Fruit fly (Drosophila melanogaster) whole organism, embryonic: ENCODE results near the gene Nubp1.

Experiments
- ATbp ChIP-seq: fragments of 200-800 bp; sonication (Bioruptor generic); optimal IDR thresholded peaks from 2 replicates; lab custom pipeline; 2017; ENCODE audit warnings: missing biosample characterization, mild to moderate bottlenecking, missing genetic modification characterization, missing genetic modification reagents
- Awh ChIP-seq: fragments of 200-800 bp; sonication (Bioruptor generic); IDR thresholded peaks from 2 replicates; pipeline ENCODE4, ENCODE4 v1.3.6; 2022; ENCODE audit warnings: missing biosample characterization, missing genetic modification characterization
- Bgb ChIP-seq: fragments of 200-800 bp; sonication (Bioruptor generic); IDR thresholded peaks from 2 replicates; pipeline ENCODE4 v1.3.6; 2022; ENCODE audit warnings: missing biosample characterization, missing genetic modification characterization; ENCODE audit not compliant: partially characterized antibody
- CG14014 ChIP-seq: fragments of 200-800 bp; sonication (Bioruptor generic); IDR thresholded peaks from 2 replicates; pipeline ENCODE4 v1.3.6; 2022; ENCODE audit warnings: missing biosample characterization, missing genetic modification characterization
- CG14965 ChIP-seq: fragments of 200-800 bp; sonication (Bioruptor generic); optimal IDR thresholded peaks from 2 replicates; lab custom pipeline; 2016; ENCODE audit warnings: missing biosample characterization, missing genetic modification characterization, borderline replicate concordance
- CG1603 ChIP-seq: fragments of 200-800 bp; sonication (Bioruptor generic); optimal IDR thresholded peaks from 2 replicates; lab custom pipeline; 2019; ENCODE audit warnings: missing biosample characterization, mild to moderate bottlenecking, missing genetic modification characterization, moderate library complexity
- CG2875 ChIP-seq: fragments of 200-800 bp; sonication (Bioruptor generic); optimal IDR thresholded peaks from 2 replicates; lab custom pipeline; 2017; ENCODE audit warnings: missing biosample characterization, mild to moderate bottlenecking, missing genetic modification characterization, missing genetic modification reagents
- CG30403 ChIP-seq: fragments of 200-800 bp; sonication (Bioruptor generic); optimal IDR thresholded peaks from 3 replicates; lab custom pipeline; 2016; ENCODE audit warnings: missing biosample characterization, missing genetic modification characterization
- CG3065 ChIP-seq: fragments of 200-800 bp; sonication (Bioruptor generic); optimal IDR thresholded peaks from 2 replicates; lab custom pipeline; 2016; ENCODE audit warnings: missing biosample characterization, missing genetic modification characterization
- CG3163 ChIP-seq: fragments of 200-800 bp; sonication (Bioruptor generic); optimal IDR thresholded peaks from 3 replicates; lab custom pipeline; 2016; ENCODE audit warnings: missing biosample characterization, missing genetic modification characterization
- CG4360 ChIP-seq: fragments of 200-800 bp; sonication (Bioruptor generic); IDR thresholded peaks from 2 replicates; pipeline ENCODE4 v1.3.6; 2022; ENCODE audit warnings: missing biosample characterization, missing genetic modification characterization
- CG4730 ChIP-seq: fragments of 200-800 bp; sonication (Bioruptor generic); IDR thresholded peaks from 2 replicates; pipeline ENCODE4 v1.3.6; 2022; ENCODE audit warnings: missing biosample characterization, missing genetic modification characterization
- CHES-1-like ChIP-seq: fragments of 200-800 bp; sonication (Bioruptor generic); optimal IDR thresholded peaks from 2 replicates; lab custom pipeline; 2016; ENCODE audit warnings: missing biosample characterization, missing genetic modification characterization
- CTCF ChIP-seq: fragments of 200-800 bp; sonication (Bioruptor generic); optimal IDR thresholded peaks from 2 replicates; lab custom pipeline; 2017; ENCODE audit warnings: missing biosample characterization, mild to moderate bottlenecking, missing genetic modification characterization, moderate library complexity
- Dip2 ChIP-seq: fragments of 200-800 bp; sonication (Bioruptor generic); IDR thresholded peaks from 2 replicates; pipeline ENCODE4 v1.3.6; 2022; ENCODE audit warnings: missing biosample characterization, missing genetic modification characterization
- Drgx ChIP-seq: fragments of 200-800 bp; sonication (Bioruptor generic); IDR thresholded peaks from 2 replicates; pipeline ENCODE4 v1.3.6; 2022; ENCODE audit warnings: missing biosample characterization, missing genetic modification characterization
- Jarid2 ChIP-seq: fragments of 200-800 bp; sonication (Bioruptor generic); optimal IDR thresholded peaks from 3 replicates; lab custom pipeline; 2017; ENCODE audit warnings: mild to moderate bottlenecking, missing biosample characterization, missing genetic modification reagents, missing genetic modification characterization
- Med ChIP-seq: fragments of 200-800 bp; sonication (Bioruptor generic); peaks from one replicate; lab custom pipeline; 2016; ENCODE audit warnings: missing biosample characterization, missing genetic modification characterization, mild to moderate bottlenecking, inconsistent platforms, moderate library complexity
- Meics ChIP-seq: fragments of 200-800 bp; sonication (Bioruptor generic); optimal IDR thresholded peaks from 2 replicates; lab custom pipeline; 2017; ENCODE audit warnings: missing biosample characterization, mild to moderate bottlenecking, missing genetic modification characterization
- Ravus ChIP-seq: fragments of 200-800 bp; sonication (Bioruptor generic); IDR thresholded peaks from 2 replicates; pipeline ENCODE4 v1.3.6; 2022; ENCODE audit warnings: missing biosample characterization, missing genetic modification characterization
- Side ChIP-seq: fragments of 200-800 bp; sonication (Bioruptor generic); optimal IDR thresholded peaks from 2 replicates; lab custom pipeline; 2016; ENCODE audit warnings: missing biosample characterization, missing genetic modification characterization
- Sin3A ChIP-seq: fragments of >200 bp; optimal IDR thresholded peaks from 2 replicates; lab custom pipeline; 2018
- Sox102F ChIP-seq: fragments of 200-800 bp; sonication (Bioruptor generic); optimal IDR thresholded peaks from 2 replicates; lab custom pipeline; 2018; ENCODE audit warnings: missing biosample characterization, mild to moderate bottlenecking, missing genetic modification characterization, moderate library complexity
- YL-1 ChIP-seq: fragments of 200-800 bp; sonication (Bioruptor generic); optimal IDR thresholded peaks from 3 replicates; lab custom pipeline; 2017; ENCODE audit warnings: missing biosample characterization, mild to moderate bottlenecking, missing genetic modification characterization
- amos ChIP-seq: fragments of 200-800 bp; sonication (Bioruptor generic); IDR thresholded peaks from 2 replicates; pipeline ENCODE4 v1.3.6; 2022; ENCODE audit warnings: missing biosample characterization, missing genetic modification characterization; ENCODE audit not compliant: partially characterized antibody
- bowl ChIP-seq: fragments of 200-800 bp; sonication (Bioruptor generic); IDR thresholded peaks from 2 replicates; pipeline ENCODE4 v1.3.6; 2022; ENCODE audit warnings: missing biosample characterization, missing genetic modification characterization
- cas ChIP-seq: fragments of 200-800 bp; sonication (Bioruptor generic); IDR thresholded peaks from 2 replicates; pipeline ENCODE4 v1.3.6; 2022; ENCODE audit warnings: missing biosample characterization, missing genetic modification characterization
- chinmo ChIP-seq: fragments of 200-800 bp; sonication (Bioruptor generic); IDR thresholded peaks from 4 replicates; pipeline ENCODE4 v1.3.6; 2022; ENCODE audit warnings: missing biosample characterization, missing genetic modification characterization; ENCODE audit not compliant: partially characterized antibody
- dimm ChIP-seq: fragments of 200-800 bp; sonication (Bioruptor generic); IDR thresholded peaks from 2 replicates; pipeline ENCODE4 v1.3.6; 2022; ENCODE audit warnings: missing biosample characterization, missing genetic modification characterization
- ftz-f1 ChIP-seq: fragments of 200-800 bp; sonication (Bioruptor generic); optimal IDR thresholded peaks from 2 replicates; lab custom pipeline; 2016; ENCODE audit warnings: missing biosample characterization, missing genetic modification characterization
- gem ChIP-seq: fragments of 200-800 bp; sonication (Bioruptor generic); optimal IDR thresholded peaks from 2 replicates; lab custom pipeline; 2019; ENCODE audit warnings: missing biosample characterization, mild to moderate bottlenecking, missing genetic modification characterization, moderate library complexity
- gfzf ChIP-seq: fragments of 200-800 bp; sonication (Bioruptor generic); optimal IDR thresholded peaks from 2 replicates; lab custom pipeline; 2016; ENCODE audit warnings: missing biosample characterization, mild to moderate bottlenecking, missing genetic modification characterization, moderate library complexity
- hbn ChIP-seq: fragments of 200-800 bp; sonication (Bioruptor generic); IDR thresholded peaks from 2 replicates; pipeline ENCODE4 v1.3.6; 2022; ENCODE audit warnings: missing biosample characterization, missing genetic modification characterization; ENCODE audit not compliant: partially characterized antibody
- jing ChIP-seq: fragments of 200-800 bp; sonication (Bioruptor generic); optimal IDR thresholded peaks from 2 replicates; lab custom pipeline; 2018; ENCODE audit warnings: missing biosample characterization, mild to moderate bottlenecking, missing genetic modification characterization
- kay ChIP-seq: fragments of 200-800 bp; sonication (Bioruptor generic); optimal IDR thresholded peaks from 2 replicates; lab custom pipeline; 2016; ENCODE audit warnings: missing biosample characterization, missing genetic modification characterization
- lmd ChIP-seq: fragments of 200-800 bp; sonication (Bioruptor generic); IDR thresholded peaks from 2 replicates; pipeline ENCODE4 v1.3.6; 2022; ENCODE audit warnings: missing biosample characterization, missing genetic modification characterization
- lola ChIP-seq, 3 experiments: fragments of >200 bp in 2 of 3; fragments of 200-800 bp in 1 of 3; sonication (Bioruptor generic) in 1 of 3; optimal IDR thresholded peaks; 2 replicates each; lab custom pipeline; 2017 to 2019; ENCODE audit warnings: missing biosample characterization in 3 of 3, missing genetic modification characterization in 3 of 3, mild to moderate bottlenecking in 1 of 3, moderate library complexity in 1 of 3
- nau ChIP-seq: fragments of 200-800 bp; sonication (Bioruptor generic); optimal IDR thresholded peaks from 3 replicates; lab custom pipeline; 2017; ENCODE audit warnings: missing biosample characterization, mild to moderate bottlenecking, missing genetic modification characterization, missing genetic modification reagents
- onecut ChIP-seq: fragments of 200-800 bp; sonication (Bioruptor generic); IDR thresholded peaks from 2 replicates; pipeline ENCODE4 v1.3.6; 2022; ENCODE audit warnings: missing biosample characterization, missing genetic modification characterization
- otp ChIP-seq: fragments of 200-800 bp; sonication (Bioruptor generic); IDR thresholded peaks from 3 replicates; pipeline ENCODE4, ENCODE4 v1.3.6; 2022; ENCODE audit warnings: missing biosample characterization, missing genetic modification characterization
- rib ChIP-seq: fragments of 200-800 bp; sonication (Bioruptor generic); IDR thresholded peaks from 2 replicates; pipeline ENCODE4 v1.3.6; 2022; ENCODE audit warnings: missing biosample characterization, missing genetic modification characterization
- tup ChIP-seq: fragments of 200-800 bp; sonication (Bioruptor generic); optimal IDR thresholded peaks from 2 replicates; lab custom pipeline; 2016; ENCODE audit warnings: missing biosample characterization, mild to moderate bottlenecking, missing genetic modification characterization, moderate library complexity
- zfh1 ChIP-seq: fragments of 200-800 bp; sonication (Bioruptor generic); IDR thresholded peaks from 3 replicates; pipeline ENCODE4 v1.3.6; 2022; ENCODE audit warnings: missing biosample characterization, missing genetic modification characterization

Gene Nubp1

DNA sequence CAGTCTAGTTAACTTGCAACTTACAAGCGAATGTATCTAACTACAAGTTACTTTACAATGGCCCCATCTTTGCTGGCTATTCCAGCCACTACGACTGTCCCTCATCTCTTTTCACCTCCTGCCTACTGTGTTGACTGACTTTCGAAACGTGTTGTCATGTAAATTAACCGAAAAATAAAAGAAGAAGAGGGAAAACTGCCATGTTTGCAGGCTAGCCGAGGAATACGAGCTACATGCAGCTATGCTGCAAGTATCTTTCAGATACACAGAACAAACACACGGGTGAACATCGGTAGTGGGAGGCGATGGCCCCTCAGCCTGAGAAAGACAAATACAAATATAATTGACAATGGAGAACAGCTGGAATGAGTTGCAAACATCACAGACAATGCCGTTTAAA is 21.7 kb upstream of the Nubp1 start (continued):
- TF ChIP-seq bowl (GFP tag; lab: Robert Waterston, UW) (no peak), Awh (GFP tag; lab: Robert Waterston, UW) (peak; percentile 20; the same call in 1 of the 2 replicates), gfzf (GFP tag; lab: Kevin White, UChicago) (no peak), onecut (GFP tag; lab: Robert Waterston, UW) (no peak), CHES-1-like (GFP tag; lab: Kevin White, UChicago) (no peak), otp (GFP tag; lab: Robert Waterston, UW) (no peak), Sin3A (lab: Kevin White, UChicago) (no peak), chinmo (GFP tag; lab: Robert Waterston, UW) (no peak), gem (tag; lab: Kevin White, UChicago) (no peak), zfh1 (GFP tag; lab: Robert Waterston, UW) (no peak), Side (no peak), Dip2 (no peak), amos (no peak), rib (GFP tag; lab: Robert Waterston, UW) (no peak), CG14014 (GFP tag; lab: Robert Waterston, UW) (no peak), cas (GFP tag; lab: Robert Waterston, UW) (no peak), Sox102F (GFP tag; lab: Kevin White, UChicago) (no peak), CG1603 (peak; percentile 6), CG30403 (GFP tag; lab: Kevin White, UChicago) (no peak), CG3065 (no peak), hbn (GFP tag; lab: Robert Waterston, UW) (no peak), dimm (GFP tag; lab: Robert Waterston, UW) (no peak), CG3163 (GFP tag; lab: Kevin White, UChicago) (no peak), Drgx (no peak), Meics (GFP tag; lab: Kevin White, UChicago) (no peak), Med (GFP tag; lab: Kevin White, UChicago) (peak; percentile 14), jing (no peak), CTCF (GFP tag; lab: Kevin White, UChicago) (no peak), Bgb (GFP tag; lab: Robert Waterston, UW) (no peak), tup (GFP tag; lab: Kevin White, UChicago) (no peak), CG4360 (0 out of 2 replicates have a peak, but pooled peaks have one; percentile 14), lmd (GFP tag; lab: Robert Waterston, UW) (no peak), CG2875 (peak; percentile 18), CG14965 (GFP tag; lab: Kevin White, UChicago) (no peak), Jarid2 (GFP tag; lab: Kevin White, UChicago) (no peak), ftz-f1 (GFP tag; lab: Kevin White, UChicago) (no peak), Ravus (GFP tag; lab: Robert Waterston, UW) (no peak), ATbp (GFP tag; lab: Kevin White, UChicago) (peak; percentile 35), CG4730 (GFP tag; lab: Robert Waterston, UW) (no peak), nau (GFP tag; lab: Kevin White, UChicago) (peak; percentile 18), lola (GFP tag; optimal IDR thresholded peaks at IDR 0.05; lab: Kevin White, UChicago) (no peak), YL-1 (GFP tag; lab: Kevin White, UChicago) (no peak), kay (GFP tag; lab: Kevin White, UChicago) (no peak)
